Fruit fly (Drosophila melanogaster): ENCODE measurements around the gene CG12971.

CG12971 gene

DNA sequence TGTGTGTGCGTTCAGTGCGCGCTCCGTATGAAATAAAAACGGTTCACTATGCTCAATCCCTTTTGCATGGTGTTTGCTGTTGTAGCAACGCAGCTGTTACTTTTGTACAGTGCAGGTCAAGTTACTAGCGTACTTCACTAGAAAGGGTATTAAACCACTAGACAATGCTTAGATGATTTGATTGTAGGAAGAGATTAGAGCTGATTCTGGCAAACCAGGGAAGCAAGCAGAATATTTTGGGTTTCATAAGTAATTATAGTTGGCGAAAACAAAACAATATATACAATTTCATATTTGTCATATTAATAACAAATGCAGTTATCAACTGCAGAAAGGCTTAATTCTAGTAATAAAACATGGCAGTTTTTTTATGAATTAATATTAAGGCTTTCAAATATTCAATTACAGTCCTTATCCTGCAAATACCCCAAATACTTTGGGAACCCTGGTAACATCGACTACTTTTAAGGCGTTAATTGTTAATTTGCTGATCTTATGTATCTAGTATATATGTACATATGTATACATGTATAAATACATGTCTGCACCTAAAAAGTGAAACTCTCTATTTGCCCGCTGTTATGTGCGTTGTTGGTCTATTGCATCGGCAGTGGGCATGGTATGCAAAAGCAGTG lies 9.0 kb downstream of the CG12971 start (continued):
- peak; percentile 2 for TF ChIP-seq oc (tag; optimal IDR thresholded peaks at IDR 0.05)
- TF ChIP-seq CG9727 (GFP tag; optimal IDR thresholded peaks at IDR 0.05): peak; percentile 58
- TF ChIP-seq CG17385 (GFP tag; optimal IDR thresholded peaks at IDR 0.05): peak; percentile 1
- peak; percentile 46; the same call in 1 of the 2 replicates for TF ChIP-seq seq (GFP tag; IDR thresholded peaks at IDR 0.05)
- TF ChIP-seq mam (GFP tag; optimal IDR thresholded peaks at IDR 0.05): peak; percentile 39
- no peak for TF ChIP-seq Dfd (GFP tag; optimal IDR thresholded peaks at IDR 0.05)
- TF ChIP-seq CG12744 (GFP tag; optimal IDR thresholded peaks at IDR 0.05): no peak
- peak; percentile 42 for TF ChIP-seq ssp (GFP tag; IDR thresholded peaks at IDR 0.05)
- no peak for TF ChIP-seq CG7745 (tag; optimal IDR thresholded peaks at IDR 0.05)
- 0 out of 2 replicates have a peak, but pooled peaks have one; percentile 33 for TF ChIP-seq chm (GFP tag; IDR thresholded peaks at IDR 0.05)
- no peak for TF ChIP-seq btn (GFP tag; optimal IDR thresholded peaks at IDR 0.05)
- peak; percentile 63 for TF ChIP-seq Sox102F (GFP tag; optimal IDR thresholded peaks at IDR 0.05)
- no peak for TF ChIP-seq ro (GFP tag; IDR thresholded peaks at IDR 0.05)
- TF ChIP-seq ewg (GFP tag; optimal IDR thresholded peaks at IDR 0.05): no peak
- no peak for TF ChIP-seq Myb (GFP tag; optimal IDR thresholded peaks at IDR 0.05)
- no peak for TF ChIP-seq sna (GFP tag; IDR thresholded peaks at IDR 0.05; ENCODE audit: partially characterized antibody)
- peak in 1 of 2 experiments; percentile 24 for TF ChIP-seq Pdp1 (GFP tag; optimal IDR thresholded peaks at IDR 0.05)
- TF ChIP-seq CG14860 (GFP tag; IDR thresholded peaks at IDR 0.05; ENCODE audit: partially characterized antibody): no peak
- TF ChIP-seq h (optimal IDR thresholded peaks at IDR 0.05): no peak
- no peak for TF ChIP-seq CG11398 (GFP tag; optimal IDR thresholded peaks at IDR 0.05)
- no peak for TF ChIP-seq Atf-2 (GFP tag; optimal IDR thresholded peaks at IDR 0.05)
- no peak for TF ChIP-seq schlank (tag; optimal IDR thresholded peaks at IDR 0.05)
- no peak for TF ChIP-seq CG14050 (GFP tag; IDR thresholded peaks at IDR 0.05)
- TF ChIP-seq CG2116 (GFP tag; optimal IDR thresholded peaks at IDR 0.05): peak; percentile 27
- peak; percentile 55; the same call in 1 of the 2 replicates for TF ChIP-seq CG32532 (GFP tag; IDR thresholded peaks at IDR 0.05)
- TF ChIP-seq Fer1 (GFP tag; optimal IDR thresholded peaks at IDR 0.05): no peak
- peak; percentile 15 for TF ChIP-seq nau (GFP tag; optimal IDR thresholded peaks at IDR 0.05)
- TF ChIP-seq HLHmδ (GFP tag; optimal IDR thresholded peaks at IDR 0.05): no peak
- no peak for TF ChIP-seq croc (GFP tag; conservative IDR thresholded peaks at IDR 0.05)
- no peak for TF ChIP-seq sqz (GFP tag; optimal IDR thresholded peaks at IDR 0.05)
- TF ChIP-seq psq (GFP tag; optimal IDR thresholded peaks at IDR 0.05): no peak
- TF ChIP-seq CG10979 (tag; optimal IDR thresholded peaks at IDR 0.05): peak; percentile 40
- peak; percentile 22 for TF ChIP-seq MTF-1 (GFP tag; optimal IDR thresholded peaks at IDR 0.05; ENCODE audit: borderline replicate concordance)
- TF ChIP-seq emc (GFP tag; optimal IDR thresholded peaks at IDR 0.05): peak; percentile 7
- TF ChIP-seq Dip2 (GFP tag; IDR thresholded peaks at IDR 0.05): no peak
- TF ChIP-seq stwl (tag; optimal IDR thresholded peaks at IDR 0.05): no peak
- TF ChIP-seq Tbp (GFP tag; optimal IDR thresholded peaks at IDR 0.05): no peak
- no peak for TF ChIP-seq Blimp-1 (GFP tag; optimal IDR thresholded peaks at IDR 0.05)
- peak; percentile 27 for TF ChIP-seq CG16815 (GFP tag; optimal IDR thresholded peaks at IDR 0.05)
- TF ChIP-seq CG11456 (GFP tag; IDR thresholded peaks at IDR 0.05): 0 out of 3 replicates have a peak, but pooled peaks have one; percentile 29
- TF ChIP-seq CG9797 (GFP tag; optimal IDR thresholded peaks at IDR 0.05): no peak
- TF ChIP-seq CG11560 (tag; IDR thresholded peaks at IDR 0.05): no peak
- TF ChIP-seq pita (GFP tag; optimal IDR thresholded peaks at IDR 0.05): no peak
- TF ChIP-seq CG4854 (GFP tag; optimal IDR thresholded peaks at IDR 0.05): peak; percentile 2
- TF ChIP-seq CG3407 (GFP tag; optimal IDR thresholded peaks at IDR 0.05): peak; percentile 8
- TF ChIP-seq CG43689 (GFP tag; IDR thresholded peaks at IDR 0.05): 0 out of 2 replicates have a peak, but pooled peaks have one; percentile 12
- peak; percentile 25; the same call in 2 of the 3 replicates for TF ChIP-seq CG2199 (GFP tag; IDR thresholded peaks at IDR 0.05)
- TF ChIP-seq Aef1 (GFP tag; IDR thresholded peaks at IDR 0.05): peak; percentile 9; the same call in 1 of the 3 replicates
- TF ChIP-seq dmrt99B (tag; optimal IDR thresholded peaks at IDR 0.05): peak; percentile 82
- TF ChIP-seq so (GFP tag; IDR thresholded peaks at IDR 0.05): no peak
